Worm (Caenorhabditis elegans) whole organism, L4 larva: Measurements from ENCODE around the gene lgc-30.

Experiments used
- R02D3.7 ChIP-seq: fragments of 150-350 bp; sonication (generic microtip); optimal IDR thresholded peaks from 3 replicates; lab custom pipeline; 2014; ENCODE audit warnings: missing biosample characterization, missing genetic modification characterization
- Y75B8A.6 ChIP-seq: fragments of 200-800 bp; sonication (Bioruptor generic); IDR thresholded peaks from 2 replicates; pipeline ENCODE4 v1.3.6; 2022; ENCODE audit warnings: missing genetic modification reagents, missing genetic modification characterization, missing compliant biosample characterization
- ZK546.5 ChIP-seq, 2 experiments: sonication (generic microtip); optimal IDR thresholded peaks; 2 replicates each; lab custom pipeline; 2017; ENCODE audit warnings: missing biosample characterization in 2 of 2, missing genetic modification characterization in 2 of 2
- fkh-10 ChIP-seq: fragments of 150-350 bp; optimal IDR thresholded peaks from 2 replicates; lab custom pipeline; 2014; ENCODE audit warnings: missing biosample characterization, missing genetic modification reagents, missing genetic modification characterization
- lin-29 ChIP-seq: fragments of 200-800 bp; sonication (Bioruptor generic); IDR thresholded peaks from 2 replicates; pipeline ENCODE4 v1.3.6; 2022; ENCODE audit warnings: missing genetic modification reagents, missing genetic modification characterization, missing compliant biosample characterization
- nhr-77 ChIP-seq: fragments of 150-350 bp; optimal IDR thresholded peaks from 2 replicates; lab custom pipeline; 2014; ENCODE audit warnings: missing biosample characterization, missing genetic modification characterization
- pha-4 ChIP-seq, 2 experiments: fragments of 150-350 bp in 1 of 2; fragments of 200-800 bp in 1 of 2; sonication (Bioruptor generic) in 1 of 2; IDR thresholded peaks in 1 of 2; optimal IDR thresholded peaks in 1 of 2; 2 replicates each; pipeline versions ENCODE4 v1.3.6 to Lab custom; 2014 to 2022; ENCODE audit warnings: missing genetic modification characterization in 2 of 2, missing genetic modification reagents in 2 of 2, missing biosample characterization in 1 of 2, missing compliant biosample characterization in 1 of 2
- pqm-1 ChIP-seq: sonication (generic microtip); optimal IDR thresholded peaks from 2 replicates; lab custom pipeline; 2017; ENCODE audit warnings: missing biosample characterization, missing genetic modification characterization
- set-16 ChIP-seq: fragments of 200-800 bp; sonication (Bioruptor generic); IDR thresholded peaks from 2 replicates; pipeline ENCODE4 v1.3.6; 2022; ENCODE audit warnings: missing genetic modification reagents, missing genetic modification characterization, missing compliant biosample characterization
- zfp-2 ChIP-seq: sonication (generic microtip); optimal IDR thresholded peaks from 2 replicates; lab custom pipeline; 2016; ENCODE audit warnings: mild to moderate bottlenecking, missing genetic modification characterization, missing compliant biosample characterization

ce11 chrIV:972811-973428, 48.2 kb downstream of the lgc-30 start:
- TF ChIP-seq ZK546.5 (tag; optimal IDR thresholded peaks at IDR 0.05; lab: Kevin White, UChicago) (no peak), zfp-2 (tag; lab: Kevin White, UChicago) (no peak), pqm-1 (tag; lab: Kevin White, UChicago) (no peak), R02D3.7 (no peak), Y75B8A.6 (no peak), lin-29 (no peak), fkh-10 (no peak), nhr-77 (no peak), pha-4 (GFP tag; IDR thresholded peaks at IDR 0.05; lab: Robert Waterston, UW) (no peak), pha-4 (tag; optimal IDR thresholded peaks at IDR 0.05; lab: Kevin White, UChicago) (no peak), set-16 (GFP tag; lab: Robert Waterston, UW) (no peak)
